Fruit fly (Drosophila melanogaster): ENCODE measurements around the gene Smr.

Smr gene

DNA sequence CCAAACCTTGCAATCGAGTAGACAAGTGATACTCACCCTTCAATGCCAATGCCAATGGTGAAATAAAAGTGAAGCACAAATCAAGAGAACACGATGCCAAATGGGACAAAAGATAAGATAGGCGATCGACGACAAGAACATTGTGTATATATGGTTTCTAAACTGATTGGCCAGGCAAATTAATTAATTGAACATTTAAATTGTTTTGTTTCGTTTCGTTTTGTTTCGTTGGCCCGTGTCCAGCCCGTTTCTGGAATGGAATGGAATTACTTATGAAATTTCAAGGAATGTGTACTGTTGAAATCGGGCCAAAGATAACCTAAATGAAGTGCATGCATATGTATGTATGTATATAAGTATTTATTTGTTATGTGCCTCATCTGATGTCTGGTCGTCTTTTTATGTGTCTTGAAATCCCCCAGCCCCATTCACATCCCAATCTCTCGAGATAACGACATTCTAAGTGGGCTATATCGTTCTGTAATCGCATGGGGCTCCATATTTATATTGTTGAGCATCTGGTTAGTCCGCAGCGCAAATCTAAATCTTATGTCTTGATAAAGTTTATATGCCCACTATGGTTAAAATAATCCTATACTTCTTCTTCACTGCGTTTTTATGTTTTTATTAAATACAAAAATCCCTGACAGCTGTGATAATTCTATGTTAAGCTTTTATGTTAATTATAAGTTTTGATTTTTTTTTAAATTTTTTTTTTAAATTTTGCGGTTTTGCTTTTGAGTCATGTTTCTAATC is 66.4 kb downstream of the Smr start (continued):
- no peak for TF ChIP-seq CG4404 (GFP tag; IDR thresholded peaks at IDR 0.05)
- TF ChIP-seq Bdp1 (GFP tag; optimal IDR thresholded peaks at IDR 0.05), result no peak
- 0 out of 2 replicates have a peak, but pooled peaks have one; percentile 10 for TF ChIP-seq CG32532 (GFP tag; IDR thresholded peaks at IDR 0.05)
- 0 out of 2 replicates have a peak, but pooled peaks have one; percentile 15 for TF ChIP-seq E2f2 (GFP tag; IDR thresholded peaks at IDR 0.05)
- no peak for TF ChIP-seq bigmax (GFP tag; optimal IDR thresholded peaks at IDR 0.05)
- no peak for TF ChIP-seq CG9876 (GFP tag; optimal IDR thresholded peaks at IDR 0.05)
- TF ChIP-seq phol (tag; optimal IDR thresholded peaks at IDR 0.05), result peak; percentile 10
- TF ChIP-seq CG8388 (GFP tag; optimal IDR thresholded peaks at IDR 0.05), result peak; percentile 3
- TF ChIP-seq otp (GFP tag; IDR thresholded peaks at IDR 0.05), result no peak
- peak in 1 of 2 experiments; percentile 26 for TF ChIP-seq bsh (GFP tag; optimal IDR thresholded peaks at IDR 0.05)
- no peak for TF ChIP-seq slou (GFP tag; optimal IDR thresholded peaks at IDR 0.05)
- no peak for TF ChIP-seq Oaz (GFP tag; IDR thresholded peaks at IDR 0.05)
- peak; percentile 28 for TF ChIP-seq CG7839 (tag; optimal IDR thresholded peaks at IDR 0.05)
- TF ChIP-seq CG12299 (tag; optimal IDR thresholded peaks at IDR 0.05), result no peak
- no peak for TF ChIP-seq en (GFP tag; optimal IDR thresholded peaks at IDR 0.05)
- peak; percentile 24 for TF ChIP-seq Sox100B (GFP tag; optimal IDR thresholded peaks at IDR 0.05)
- no peak for TF ChIP-seq emc (GFP tag; optimal IDR thresholded peaks at IDR 0.05)
- TF ChIP-seq sim (GFP tag; IDR thresholded peaks at IDR 0.05), result no peak
- no peak for TF ChIP-seq ems (GFP tag; optimal IDR thresholded peaks at IDR 0.05)
- TF ChIP-seq CG2199 (GFP tag; IDR thresholded peaks at IDR 0.05), result no peak
- TF ChIP-seq nau (GFP tag; optimal IDR thresholded peaks at IDR 0.05), result no peak
- TF ChIP-seq chif (GFP tag; optimal IDR thresholded peaks at IDR 0.05), result no peak
- TF ChIP-seq CG13424 (tag; optimal IDR thresholded peaks at IDR 0.05), result peak; percentile 7
- peak; percentile 36; the same call in 1 of the 3 replicates for TF ChIP-seq CG17361 (GFP tag; IDR thresholded peaks at IDR 0.05)
- TF ChIP-seq CG34376 (GFP tag; optimal IDR thresholded peaks at IDR 0.05), result peak; percentile 35
- peak; percentile 69 for TF ChIP-seq CG13894 (tag; optimal IDR thresholded peaks at IDR 0.05)
- TF ChIP-seq gem (tag; optimal IDR thresholded peaks at IDR 0.05), result peak; percentile 32
- TF ChIP-seq CG18476 (GFP tag; optimal IDR thresholded peaks at IDR 0.05), result no peak
- TF ChIP-seq CG18262 (tag; optimal IDR thresholded peaks at IDR 0.05), result peak; percentile 9
- no peak for TF ChIP-seq Jarid2 (GFP tag; optimal IDR thresholded peaks at IDR 0.05)
- no peak for TF ChIP-seq CG1233 (GFP tag; optimal IDR thresholded peaks at IDR 0.05)
- TF ChIP-seq grn (GFP tag; optimal IDR thresholded peaks at IDR 0.05), result peak; percentile 53
- TF ChIP-seq so (GFP tag; IDR thresholded peaks at IDR 0.05), result no peak
- no peak for TF ChIP-seq CkIIα-i1 (GFP tag; IDR thresholded peaks at IDR 0.05)
- TF ChIP-seq Pdp1 (GFP tag; optimal IDR thresholded peaks at IDR 0.05), result peak in 1 of 2 experiments; percentile 26
- no peak for TF ChIP-seq Hand (GFP tag; optimal IDR thresholded peaks at IDR 0.05)
- peak in 1 of 2 experiments; percentile 21 for TF ChIP-seq eve (GFP tag; optimal IDR thresholded peaks at IDR 0.05)
- peak; percentile 79 for TF ChIP-seq exex (tag; optimal IDR thresholded peaks at IDR 0.05)
- no peak for TF ChIP-seq Lpt (GFP tag; optimal IDR thresholded peaks at IDR 0.05)
- no peak for TF ChIP-seq CG8944 (GFP tag; optimal IDR thresholded peaks at IDR 0.05)
- TF ChIP-seq hth (optimal IDR thresholded peaks at IDR 0.05), result no peak

DNA sequence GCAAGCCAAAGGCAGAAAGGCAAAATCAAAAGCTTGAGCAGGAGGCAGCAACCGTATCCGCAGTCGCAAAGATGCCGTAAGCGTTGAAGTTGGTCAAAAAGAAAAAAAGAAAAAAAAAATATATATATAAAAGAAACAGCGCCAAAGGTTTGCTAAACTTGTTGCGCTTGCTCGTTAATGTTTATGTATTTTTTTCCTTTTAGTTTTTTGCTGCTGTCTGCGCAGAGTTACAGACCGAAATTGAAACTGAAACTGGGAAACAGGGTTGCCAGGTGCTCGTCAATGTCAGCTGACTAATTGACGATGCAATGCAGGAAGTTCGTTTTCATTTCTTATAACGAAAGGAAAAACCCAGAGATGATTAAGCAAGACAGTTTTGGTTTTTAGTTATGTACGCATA is 67.1 kb downstream of the Smr start:
- TF ChIP-seq HLH54F (GFP tag; optimal IDR thresholded peaks at IDR 0.05) (no peak), CG10366 (GFP tag; IDR thresholded peaks at IDR 0.05) (no peak), CG11247 (GFP tag; IDR thresholded peaks at IDR 0.05) (no peak), Med (GFP tag) (peak; percentile 39), Mrtf (GFP tag; IDR thresholded peaks at IDR 0.05) (no peak), nom (GFP tag; optimal IDR thresholded peaks at IDR 0.05) (peak; percentile 81), CG9609 (GFP tag; optimal IDR thresholded peaks at IDR 0.05) (no peak), Ada2b (GFP tag; IDR thresholded peaks at IDR 0.05) (no peak), jigr1 (GFP tag; IDR thresholded peaks at IDR 0.05) (no peak), CG16779 (GFP tag; IDR thresholded peaks at IDR 0.05) (no peak), CG17359 (tag; optimal IDR thresholded peaks at IDR 0.05) (peak; percentile 26), bsh (GFP tag; optimal IDR thresholded peaks at IDR 0.05) (peak in 1 of 2 experiments; percentile 31), CG2678 (tag; optimal IDR thresholded peaks at IDR 0.05) (no peak)
